Worm (Caenorhabditis elegans): ENCODE measurements around the gene srlf-10.

DNA sequence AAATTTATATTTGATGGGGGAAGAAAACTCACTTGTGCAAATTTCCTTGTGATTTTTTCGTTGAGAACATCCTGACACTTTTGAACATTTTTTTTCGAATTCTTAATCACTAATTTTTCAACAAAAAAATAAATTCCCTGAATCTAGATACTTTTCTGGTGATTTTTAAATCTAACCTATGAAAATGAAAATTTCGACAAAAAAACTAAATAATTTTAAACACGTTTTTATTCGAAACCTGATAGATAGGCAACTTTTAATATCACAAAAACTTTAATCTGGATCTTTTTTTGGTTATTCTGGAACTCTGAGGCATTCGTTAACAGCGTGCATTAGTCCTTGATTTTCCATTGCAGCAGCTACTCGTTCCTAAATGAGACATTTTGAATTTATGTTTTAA is 34.8 kb downstream of the srlf-10 start, which contains the start of gene F45G2.9:
- TF ChIP-seq dao-5 (tag; optimal IDR thresholded peaks at IDR 0.05) (no peak), W03F9.2 (tag; optimal IDR thresholded peaks at IDR 0.05) (no peak), him-1 (tag; optimal IDR thresholded peaks at IDR 0.05) (no peak)

Data from whole organism, L4/young adult.